Worm (Caenorhabditis elegans) whole organism, L2 larva: ENCODE measurements around the gene wdr-37.
A peak's percentile ranks its signal among the peaks of the same experiment; 100 is the strongest.

Experiments
- C34F6.9 ChIP-seq: fragments of 150-350 bp; optimal IDR thresholded peaks from 2 replicates; lab custom pipeline; 2014; ENCODE audit warnings: missing biosample characterization, missing genetic modification characterization
- F13H6.1 ChIP-seq: sonication (generic microtip); optimal IDR thresholded peaks from 2 replicates; lab custom pipeline; 2016; ENCODE audit warnings: missing genetic modification characterization, missing compliant biosample characterization
- R02D3.7 ChIP-seq: fragments of 150-350 bp; optimal IDR thresholded peaks from 2 replicates; lab custom pipeline; 2014; ENCODE audit warnings: missing biosample characterization, missing genetic modification characterization
- Y55F3AM.14 ChIP-seq: fragments of 200-800 bp; sonication (Bioruptor generic); optimal IDR thresholded peaks from 2 replicates; lab custom pipeline; 2018; ENCODE audit warnings: mild to moderate bottlenecking, missing genetic modification characterization, missing compliant biosample characterization
- alr-1 ChIP-seq: fragments of 150-350 bp; optimal IDR thresholded peaks from 2 replicates; lab custom pipeline; 2014; ENCODE audit warnings: missing biosample characterization, missing genetic modification characterization
- aly-2 ChIP-seq: fragments of 150-350 bp; optimal IDR thresholded peaks from 2 replicates; lab custom pipeline; 2014; ENCODE audit warnings: missing biosample characterization, missing genetic modification characterization
- ama-1 ChIP-seq: fragments of 150-350 bp; optimal IDR thresholded peaks from 2 replicates; lab custom pipeline; 2018; ENCODE audit warnings: inconsistent platforms
- blmp-1 ChIP-seq: sonication (generic microtip); optimal IDR thresholded peaks from 2 replicates; lab custom pipeline; 2017; ENCODE audit warnings: missing genetic modification characterization, mild to moderate bottlenecking, missing compliant biosample characterization, antibody characterized with exemption, moderate library complexity; ENCODE audit not compliant: insufficient read depth
- ceh-16 ChIP-seq: fragments of 150-350 bp; optimal IDR thresholded peaks from 2 replicates; lab custom pipeline; 2014; ENCODE audit warnings: missing biosample characterization, missing genetic modification characterization
- ceh-82 ChIP-seq: fragments of 150-350 bp; optimal IDR thresholded peaks from 2 replicates; lab custom pipeline; 2014; ENCODE audit warnings: missing biosample characterization, missing genetic modification characterization
- crh-2 ChIP-seq: sonication (generic microtip); optimal IDR thresholded peaks from 2 replicates; lab custom pipeline; 2017; ENCODE audit warnings: missing biosample characterization, missing genetic modification characterization
- dmd-4 ChIP-seq: sonication (generic microtip); optimal IDR thresholded peaks from 2 replicates; lab custom pipeline; 2017; ENCODE audit warnings: missing biosample characterization, missing genetic modification characterization
- elt-3 ChIP-seq: sonication (generic microtip); optimal IDR thresholded peaks from 2 replicates; lab custom pipeline; 2017; ENCODE audit warnings: missing biosample characterization, missing genetic modification characterization
- fos-1 ChIP-seq: fragments of 150-350 bp; optimal IDR thresholded peaks from 2 replicates; lab custom pipeline; 2014; ENCODE audit warnings: missing biosample characterization, missing genetic modification characterization
- gmeb-1 ChIP-seq: fragments of 150-350 bp; optimal IDR thresholded peaks from 2 replicates; lab custom pipeline; 2014; ENCODE audit warnings: missing biosample characterization, missing genetic modification characterization
- lin-11 ChIP-seq: fragments of 150-350 bp; sonication (generic microtip); optimal IDR thresholded peaks from 2 replicates; lab custom pipeline; 2014; ENCODE audit warnings: missing biosample characterization, missing genetic modification characterization, inconsistent platforms, mixed read lengths
- lin-13 ChIP-seq: fragments of 150-350 bp; optimal IDR thresholded peaks from 2 replicates; lab custom pipeline; 2014; ENCODE audit warnings: missing biosample characterization, missing genetic modification reagents, missing genetic modification characterization
- lin-39 ChIP-seq: fragments of 150-350 bp; optimal IDR thresholded peaks from 2 replicates; lab custom pipeline; 2014; ENCODE audit warnings: missing biosample characterization, missing genetic modification reagents, missing genetic modification characterization
- lsy-2 ChIP-seq, 2 experiments: fragments of 150-350 bp in 1 of 2; sonication (generic microtip) in 1 of 2; optimal IDR thresholded peaks; 2 replicates each; lab custom pipeline; 2014 to 2017; ENCODE audit warnings: missing biosample characterization in 2 of 2, missing genetic modification characterization in 2 of 2
- mbf-1 ChIP-seq: sonication (generic microtip); optimal IDR thresholded peaks from 2 replicates; lab custom pipeline; 2017; ENCODE audit warnings: missing biosample characterization, missing genetic modification characterization
- mdl-1 ChIP-seq, 2 experiments: fragments of 150-350 bp in 1 of 2; sonication (generic microtip) in 1 of 2; optimal IDR thresholded peaks; 2 replicates each; lab custom pipeline; 2017; ENCODE audit warnings: missing biosample characterization in 2 of 2, missing genetic modification characterization in 2 of 2
- nhr-10 ChIP-seq: sonication (generic microtip); optimal IDR thresholded peaks from 2 replicates; lab custom pipeline; 2017; ENCODE audit warnings: missing biosample characterization, missing genetic modification characterization
- nhr-11 ChIP-seq: fragments of 150-350 bp; optimal IDR thresholded peaks from 2 replicates; lab custom pipeline; 2014; ENCODE audit warnings: missing biosample characterization, missing genetic modification characterization
- nhr-12 ChIP-seq: fragments of 150-350 bp; optimal IDR thresholded peaks from 2 replicates; lab custom pipeline; 2014; ENCODE audit warnings: missing biosample characterization, missing genetic modification characterization
- nhr-129 ChIP-seq: fragments of 150-350 bp; optimal IDR thresholded peaks from 2 replicates; lab custom pipeline; 2014; ENCODE audit warnings: missing biosample characterization, missing genetic modification characterization
- nhr-21 ChIP-seq: fragments of 150-350 bp; optimal IDR thresholded peaks from 2 replicates; lab custom pipeline; 2014; ENCODE audit warnings: missing biosample characterization, missing genetic modification characterization
- nhr-23 ChIP-seq: fragments of 150-350 bp; optimal IDR thresholded peaks from 2 replicates; lab custom pipeline; 2014; ENCODE audit warnings: missing biosample characterization, missing genetic modification reagents, missing genetic modification characterization
- nhr-237 ChIP-seq: fragments of 150-350 bp; optimal IDR thresholded peaks from 2 replicates; lab custom pipeline; 2014; ENCODE audit warnings: missing biosample characterization, missing genetic modification characterization
- nhr-25 ChIP-seq: fragments of 150-350 bp; sonication (generic microtip); optimal IDR thresholded peaks from 3 replicates; lab custom pipeline; 2014; ENCODE audit warnings: missing biosample characterization, missing genetic modification characterization
- nhr-6 ChIP-seq: fragments of 150-350 bp; optimal IDR thresholded peaks from 2 replicates; lab custom pipeline; 2014; ENCODE audit warnings: missing biosample characterization, missing genetic modification characterization
- skn-1 ChIP-seq: sonication (generic microtip); optimal IDR thresholded peaks from 2 replicates; lab custom pipeline; 2017; ENCODE audit warnings: missing biosample characterization, missing genetic modification characterization
- sma-9 ChIP-seq, 2 experiments: fragments of 150-350 bp in 1 of 2; sonication (generic microtip) in 1 of 2; optimal IDR thresholded peaks; 2 replicates each; lab custom pipeline; 2014 to 2016; ENCODE audit warnings: missing genetic modification characterization in 2 of 2, mild to moderate bottlenecking in 1 of 2, missing biosample characterization in 1 of 2, missing compliant biosample characterization in 1 of 2, missing genetic modification reagents in 1 of 2, moderate library complexity in 1 of 2
- snpc-4 ChIP-seq: fragments of 150-350 bp; optimal IDR thresholded peaks from 2 replicates; lab custom pipeline; 2014; ENCODE audit warnings: missing biosample characterization, missing genetic modification characterization
- unc-55 ChIP-seq: fragments of 150-350 bp; sonication (generic microtip); optimal IDR thresholded peaks from 3 replicates; lab custom pipeline; 2014; ENCODE audit warnings: missing biosample characterization, missing genetic modification reagents, missing genetic modification characterization
- zag-1 ChIP-seq: fragments of 150-350 bp; optimal IDR thresholded peaks from 2 replicates; lab custom pipeline; 2014; ENCODE audit warnings: missing biosample characterization, missing genetic modification characterization
- ztf-1 ChIP-seq: fragments of 200-800 bp; sonication (Bioruptor generic); conservative IDR thresholded peaks from 2 replicates; pipeline ENCODE4 v1.3.6; 2022; ENCODE audit warnings: missing genetic modification characterization, missing compliant biosample characterization
- ztf-11 ChIP-seq: sonication (generic microtip); optimal IDR thresholded peaks from 2 replicates; lab custom pipeline; 2017; ENCODE audit warnings: missing biosample characterization, missing genetic modification characterization
- ztf-4 ChIP-seq: fragments of 150-350 bp; optimal IDR thresholded peaks from 2 replicates; lab custom pipeline; 2014; ENCODE audit warnings: missing biosample characterization, missing genetic modification characterization

Gene wdr-37

ce11 chrIII:5599958-5600357 lies at the start of gene wdr-37:
wdr-37 (minus strand) TSS chrIII:5600058.
- peak; percentile 5 for TF ChIP-seq nhr-25
- no peak for TF ChIP-seq ceh-16
- no peak for TF ChIP-seq C34F6.9
- TF ChIP-seq, all 48 proteins: peak for 1

ce11 chrIII:5642692-5643091 lies 42.8 kb upstream of the wdr-37 start:
- no peak for TF ChIP-seq crh-2 (tag; lab: Kevin White, UChicago)
- TF ChIP-seq R02D3.7 (tag; lab: Kevin White, UChicago), result no peak
- TF ChIP-seq nhr-10 (tag; lab: Kevin White, UChicago), result no peak
- no peak for TF ChIP-seq lin-13 (GFP tag; lab: Kevin White, UChicago)
- TF ChIP-seq C34F6.9, result peak; percentile 30
- no peak for TF ChIP-seq alr-1
- no peak for TF ChIP-seq nhr-11 (tag; lab: Kevin White, UChicago)
- no peak for TF ChIP-seq fos-1 (tag; lab: Kevin White, UChicago)
- peak; percentile 5 for TF ChIP-seq lin-11 (tag; lab: Kevin White, UChicago)
- TF ChIP-seq unc-55, result no peak
- no peak for TF ChIP-seq mdl-1 (tag; optimal IDR thresholded peaks at IDR 0.05; lab: Kevin White, UChicago)
- no peak for TF ChIP-seq aly-2 (tag; lab: Kevin White, UChicago)
- no peak for TF ChIP-seq Y55F3AM.14 (GFP tag; lab: Kevin White, UChicago)

- no peak for TF ChIP-seq nhr-10 (tag; lab: Kevin White, UChicago)
- no peak for TF ChIP-seq nhr-11 (tag; lab: Kevin White, UChicago)
- TF ChIP-seq nhr-25, result no peak
- peak; percentile 43 for TF ChIP-seq crh-2 (tag; lab: Kevin White, UChicago)
- peak; percentile 74 for TF ChIP-seq nhr-129 (tag; lab: Kevin White, UChicago)
- TF ChIP-seq snpc-4 (tag; lab: Kevin White, UChicago), result peak; percentile 10
- TF ChIP-seq ztf-1 (GFP tag; lab: Robert Waterston, UW), result no peak
- no peak for TF ChIP-seq nhr-21 (tag; lab: Kevin White, UChicago)
- TF ChIP-seq mdl-1 (tag; optimal IDR thresholded peaks at IDR 0.05; lab: Kevin White, UChicago), result peak in 1 of 2 experiments; percentile 11
- peak in 1 of 2 experiments; percentile 72 for TF ChIP-seq lsy-2 (tag; optimal IDR thresholded peaks at IDR 0.05; lab: Kevin White, UChicago)
- TF ChIP-seq lin-11 (tag; lab: Kevin White, UChicago), result peak; percentile 39
- TF ChIP-seq unc-55, result peak; percentile 63
- no peak for TF ChIP-seq gmeb-1 (tag; lab: Kevin White, UChicago)
- no peak for TF ChIP-seq nhr-237 (tag; lab: Kevin White, UChicago)
- TF ChIP-seq skn-1 (tag; lab: Kevin White, UChicago), result no peak
- no peak for TF ChIP-seq ceh-16
- TF ChIP-seq ama-1 (lab: Kevin White, UChicago), result no peak
- no peak for TF ChIP-seq nhr-12 (tag; lab: Kevin White, UChicago)
- peak; percentile 8 for TF ChIP-seq lin-13 (GFP tag; lab: Kevin White, UChicago)
- peak; percentile 86 for TF ChIP-seq C34F6.9
- no peak for TF ChIP-seq lin-39 (tag; lab: Kevin White, UChicago)
- TF ChIP-seq ztf-4 (tag; lab: Kevin White, UChicago), result peak; percentile 14
- TF ChIP-seq dmd-4, result no peak
- TF ChIP-seq zag-1 (tag; lab: Kevin White, UChicago), result peak; percentile 53
- peak; percentile 11 for TF ChIP-seq F13H6.1 (tag; lab: Kevin White, UChicago)
- no peak for TF ChIP-seq ztf-11
- TF ChIP-seq ceh-82 (tag; lab: Kevin White, UChicago), result peak; percentile 48
- peak; percentile 28 for TF ChIP-seq sma-9 (GFP tag; optimal IDR thresholded peaks at IDR 0.05; lab: Kevin White, UChicago)
- no peak for TF ChIP-seq sma-9 (tag; optimal IDR thresholded peaks at IDR 0.05; lab: Kevin White, UChicago)
- no peak for TF ChIP-seq elt-3 (tag; lab: Kevin White, UChicago)
- TF ChIP-seq nhr-23 (tag; lab: Kevin White, UChicago), result no peak
- TF ChIP-seq mbf-1 (tag; lab: Kevin White, UChicago), result no peak
- peak; percentile 29 for TF ChIP-seq nhr-6 (tag; lab: Kevin White, UChicago)
- peak; percentile 2 for TF ChIP-seq fos-1 (tag; lab: Kevin White, UChicago)
- TF ChIP-seq blmp-1, result no peak
Observed at ce11 chrIII:5639893-5640292, 40.0 kb upstream of the wdr-37 start.
